Fruit fly (Drosophila melanogaster) whole organism, embryonic: ENCODE results near the gene CG2767.
A peak's percentile ranks its signal among the peaks of the same experiment; 100 is the strongest.

ENCODE experiments used
- Awh ChIP-seq: fragments of 200-800 bp; sonication (Bioruptor generic); IDR thresholded peaks from 2 replicates; pipeline ENCODE4, ENCODE4 v1.3.6; 2022; ENCODE audit warnings: missing biosample characterization, missing genetic modification characterization
- CG10321 ChIP-seq: fragments of 200-800 bp; sonication (Bioruptor generic); IDR thresholded peaks from 2 replicates; pipeline ENCODE4 v1.3.6; 2022; ENCODE audit warnings: missing biosample characterization, missing genetic modification characterization
- CG11456 ChIP-seq: fragments of 200-800 bp; sonication (Bioruptor generic); IDR thresholded peaks from 3 replicates; pipeline ENCODE4 v1.3.6; 2022; ENCODE audit warnings: missing biosample characterization, missing genetic modification characterization
- CG12155 ChIP-seq: fragments of 200-800 bp; sonication (Bioruptor generic); optimal IDR thresholded peaks from 3 replicates; lab custom pipeline; 2016; ENCODE audit warnings: missing biosample characterization, missing genetic modification characterization
- CG1529 ChIP-seq: fragments of 200-800 bp; sonication (Bioruptor generic); optimal IDR thresholded peaks from 3 replicates; lab custom pipeline; 2018; ENCODE audit warnings: missing biosample characterization, missing genetic modification characterization
- CG16863 ChIP-seq: fragments of 200-800 bp; sonication (Bioruptor generic); optimal IDR thresholded peaks from 3 replicates; lab custom pipeline; 2016; ENCODE audit warnings: missing biosample characterization, missing genetic modification characterization
- CG17359 ChIP-seq: fragments of 200-800 bp; sonication (Bioruptor generic); optimal IDR thresholded peaks from 3 replicates; lab custom pipeline; 2018; ENCODE audit warnings: missing biosample characterization, mild to moderate bottlenecking, missing genetic modification characterization, moderate library complexity
- CG18011 ChIP-seq: fragments of 200-800 bp; sonication (Bioruptor generic); optimal IDR thresholded peaks from 2 replicates; lab custom pipeline; 2017; ENCODE audit warnings: missing biosample characterization, missing genetic modification characterization, mild to moderate bottlenecking, moderate library complexity, missing genotype
- CG2129 ChIP-seq: fragments of 200-800 bp; sonication (Bioruptor generic); IDR thresholded peaks from 2 replicates; pipeline ENCODE4 v1.3.6; 2022; ENCODE audit warnings: missing biosample characterization, missing genetic modification characterization; ENCODE audit not compliant: partially characterized antibody
- CG3281 ChIP-seq: fragments of 200-800 bp; sonication (Bioruptor generic); optimal IDR thresholded peaks from 3 replicates; lab custom pipeline; 2017; ENCODE audit warnings: missing biosample characterization, mild to moderate bottlenecking, missing genetic modification characterization
- CG33557 ChIP-seq: fragments of 200-800 bp; sonication (Bioruptor generic); optimal IDR thresholded peaks from 2 replicates; lab custom pipeline; 2019; ENCODE audit warnings: missing biosample characterization, mild to moderate bottlenecking, missing genetic modification characterization, moderate library complexity
- CG4404 ChIP-seq: fragments of 200-800 bp; sonication (Bioruptor generic); IDR thresholded peaks from 2 replicates; pipeline ENCODE4 v1.3.6; 2022; ENCODE audit warnings: missing biosample characterization, missing genetic modification characterization
- CG6254 ChIP-seq: fragments of 200-800 bp; sonication (Bioruptor generic); optimal IDR thresholded peaks from 3 replicates; lab custom pipeline; 2017; ENCODE audit warnings: mild to moderate bottlenecking, missing biosample characterization, missing genetic modification reagents, missing genetic modification characterization
- CG6654 ChIP-seq: fragments of 200-800 bp; sonication (Bioruptor generic); optimal IDR thresholded peaks from 2 replicates; lab custom pipeline; 2017; ENCODE audit warnings: missing biosample characterization, mild to moderate bottlenecking, missing genetic modification characterization
- CG7839 ChIP-seq: fragments of 200-800 bp; sonication (Bioruptor generic); optimal IDR thresholded peaks from 3 replicates; lab custom pipeline; 2018; ENCODE audit warnings: missing biosample characterization, mild to moderate bottlenecking, missing genetic modification characterization, moderate library complexity
- CG7928 ChIP-seq: fragments of 200-800 bp; sonication (Bioruptor generic); optimal IDR thresholded peaks from 2 replicates; lab custom pipeline; 2017; ENCODE audit warnings: missing biosample characterization, mild to moderate bottlenecking, missing genetic modification characterization
- CG7963 ChIP-seq: fragments of 200-800 bp; sonication (Bioruptor generic); IDR thresholded peaks from 3 replicates; pipeline ENCODE4 v1.3.6; 2022; ENCODE audit warnings: missing biosample characterization, missing genetic modification characterization; ENCODE audit not compliant: partially characterized antibody
- CG8290 ChIP-seq, 3 experiments: fragments of 200-800 bp; sonication (Bioruptor generic); optimal IDR thresholded peaks; 2 replicates each; lab custom pipeline; 2016 to 2019; ENCODE audit warnings: missing biosample characterization in 3 of 3, missing genetic modification characterization in 3 of 3, mild to moderate bottlenecking in 2 of 3, moderate library complexity in 1 of 3
- Camta ChIP-seq: fragments of 200-800 bp; sonication (Bioruptor generic); optimal IDR thresholded peaks from 2 replicates; lab custom pipeline; 2016; ENCODE audit warnings: missing biosample characterization, missing genetic modification characterization
- D19A ChIP-seq: fragments of 200-800 bp; optimal IDR thresholded peaks from 3 replicates; lab custom pipeline; 2019; ENCODE audit warnings: missing biosample characterization, mild to moderate bottlenecking, missing genetic modification characterization, moderate library complexity
- Dfd ChIP-seq, 2 experiments: fragments of >200 bp; optimal IDR thresholded peaks; 2 replicates each; lab custom pipeline; 2017; ENCODE audit warnings: missing biosample characterization in 2 of 2, missing genetic modification characterization in 2 of 2
- Dip2 ChIP-seq: fragments of 200-800 bp; sonication (Bioruptor generic); IDR thresholded peaks from 2 replicates; pipeline ENCODE4 v1.3.6; 2022; ENCODE audit warnings: missing biosample characterization, missing genetic modification characterization
- Doc3 ChIP-seq: fragments of 200-800 bp; sonication (Bioruptor generic); IDR thresholded peaks from 3 replicates; pipeline ENCODE4 v1.3.6; 2022; ENCODE audit warnings: missing biosample characterization, missing genetic modification characterization; ENCODE audit not compliant: partially characterized antibody
- Mrtf ChIP-seq: fragments of 200-800 bp; sonication (Bioruptor generic); IDR thresholded peaks from 3 replicates; pipeline ENCODE4 v1.3.6; 2022; ENCODE audit warnings: missing biosample characterization, missing genetic modification characterization
- Nf-YC ChIP-seq: fragments of 200-800 bp; optimal IDR thresholded peaks from 3 replicates; lab custom pipeline; 2019; ENCODE audit warnings: missing biosample characterization, mild to moderate bottlenecking, missing genetic modification characterization, moderate library complexity
- Poxn ChIP-seq: fragments of 200-800 bp; sonication (Bioruptor generic); IDR thresholded peaks from 2 replicates; pipeline ENCODE4 v1.3.6; 2022; ENCODE audit warnings: missing biosample characterization, missing genetic modification characterization
- Sin3A ChIP-seq: fragments of >200 bp; optimal IDR thresholded peaks from 2 replicates; lab custom pipeline; 2018
- Sry-δ ChIP-seq: fragments of 200-800 bp; sonication (Bioruptor generic); optimal IDR thresholded peaks from 2 replicates; lab custom pipeline; 2016; ENCODE audit warnings: missing biosample characterization, missing genetic modification characterization
- Xbp1 ChIP-seq: fragments of 200-800 bp; sonication (Bioruptor generic); optimal IDR thresholded peaks from 3 replicates; lab custom pipeline; 2016; ENCODE audit warnings: missing biosample characterization, mild to moderate bottlenecking, missing genetic modification characterization
- ab ChIP-seq: fragments of 200-800 bp; sonication (Bioruptor generic); optimal IDR thresholded peaks from 2 replicates; lab custom pipeline; 2016; ENCODE audit warnings: missing biosample characterization, missing genetic modification characterization
- bbx ChIP-seq: fragments of 200-800 bp; sonication (Bioruptor generic); IDR thresholded peaks from 2 replicates; pipeline ENCODE4 v1.3.6; 2022; ENCODE audit warnings: missing biosample characterization, missing genetic modification characterization; ENCODE audit not compliant: partially characterized antibody
- bsh ChIP-seq, 2 experiments: fragments of 200-800 bp; sonication (Bioruptor generic); optimal IDR thresholded peaks; 2 replicates each; lab custom pipeline; 2017 to 2018; ENCODE audit warnings: mild to moderate bottlenecking in 2 of 2, missing biosample characterization in 2 of 2, missing genetic modification characterization in 2 of 2, moderate library complexity in 1 of 2
- chinmo ChIP-seq: fragments of 200-800 bp; sonication (Bioruptor generic); IDR thresholded peaks from 4 replicates; pipeline ENCODE4 v1.3.6; 2022; ENCODE audit warnings: missing biosample characterization, missing genetic modification characterization; ENCODE audit not compliant: partially characterized antibody
- cwo ChIP-seq: fragments of 200-800 bp; sonication (Bioruptor generic); optimal IDR thresholded peaks from 3 replicates; lab custom pipeline; 2017; ENCODE audit warnings: missing biosample characterization, missing genetic modification characterization, mild to moderate bottlenecking, moderate library complexity, missing genetic modification reagents
- danr ChIP-seq: fragments of 200-800 bp; sonication (Bioruptor generic); IDR thresholded peaks from 2 replicates; pipeline ENCODE4 v1.3.6; 2022; ENCODE audit warnings: missing biosample characterization, missing genetic modification characterization
- dmrt99B ChIP-seq: fragments of 200-800 bp; sonication (Bioruptor generic); optimal IDR thresholded peaks from 2 replicates; lab custom pipeline; 2018; ENCODE audit warnings: missing biosample characterization, mild to moderate bottlenecking, missing genetic modification characterization, moderate library complexity
- ems ChIP-seq: fragments of 200-800 bp; sonication (Bioruptor generic); optimal IDR thresholded peaks from 3 replicates; lab custom pipeline; 2016; ENCODE audit warnings: missing biosample characterization, missing genetic modification characterization
- ewg ChIP-seq: fragments of 200-800 bp; sonication (Bioruptor generic); optimal IDR thresholded peaks from 3 replicates; lab custom pipeline; 2017; ENCODE audit warnings: mild to moderate bottlenecking, missing biosample characterization, missing genetic modification reagents, missing genetic modification characterization
- fd96Cb ChIP-seq: fragments of 200-800 bp; sonication (Bioruptor generic); optimal IDR thresholded peaks from 2 replicates; lab custom pipeline; 2018; ENCODE audit warnings: missing biosample characterization, mild to moderate bottlenecking, missing genetic modification characterization, moderate library complexity
- gro ChIP-seq: fragments of 200-800 bp; sonication (Bioruptor generic); optimal IDR thresholded peaks from 2 replicates; lab custom pipeline; 2016; ENCODE audit warnings: missing biosample characterization, missing genetic modification characterization
- hb ChIP-seq: fragments of 200-800 bp; sonication (Bioruptor generic); IDR thresholded peaks from 3 replicates; pipeline ENCODE4 v1.3.6; 2022; ENCODE audit warnings: missing biosample characterization, missing genetic modification characterization; ENCODE audit not compliant: partially characterized antibody
- luna ChIP-seq: fragments of 200-800 bp; sonication (Bioruptor generic); optimal IDR thresholded peaks from 2 replicates; lab custom pipeline; 2016; ENCODE audit warnings: missing biosample characterization, missing genetic modification characterization
- otp ChIP-seq: fragments of 200-800 bp; sonication (Bioruptor generic); IDR thresholded peaks from 3 replicates; pipeline ENCODE4, ENCODE4 v1.3.6; 2022; ENCODE audit warnings: missing biosample characterization, missing genetic modification characterization
- pan ChIP-seq, 4 experiments: fragments of >200 bp in 3 of 4; fragments of 200-800 bp in 1 of 4; sonication (Bioruptor generic) in 1 of 4; optimal IDR thresholded peaks in 3 of 4; IDR thresholded peaks in 1 of 4; 2 replicates each; pipeline versions ENCODE4 v1.3.6 to Lab custom; 2017 to 2022; ENCODE audit warnings: missing biosample characterization in 2 of 4, missing genetic modification characterization in 2 of 4, mixed read lengths in 1 of 4
- pb ChIP-seq: fragments of 200-800 bp; sonication (Bioruptor generic); optimal IDR thresholded peaks from 3 replicates; lab custom pipeline; 2016; ENCODE audit warnings: missing biosample characterization, missing genetic modification characterization
- tap ChIP-seq: fragments of 200-800 bp; optimal IDR thresholded peaks from 3 replicates; lab custom pipeline; 2019; ENCODE audit warnings: missing biosample characterization, mild to moderate bottlenecking, missing genetic modification characterization, moderate library complexity
- trh ChIP-seq: fragments of 200-800 bp; sonication (Bioruptor generic); optimal IDR thresholded peaks from 2 replicates; lab custom pipeline; 2016; ENCODE audit warnings: missing biosample characterization, missing genetic modification characterization
- usp ChIP-seq: fragments of >200 bp; optimal IDR thresholded peaks from 2 replicates; lab custom pipeline; 2017; ENCODE audit warnings: missing biosample characterization, missing genetic modification characterization

Gene CG2767

dm6 chr3R:8001074-8001669, 6.7 kb downstream of the CG2767 start, which contains the start of the genes Kmn2 and CG2698 (continued):
- TF ChIP-seq Xbp1 (peak; percentile 97), CG10321 (peak; percentile 83), CG8290 (GFP tag; optimal IDR thresholded peaks at IDR 0.05; lab: Kevin White, UChicago) (peak; percentile 95), CG8290 (tag; optimal IDR thresholded peaks at IDR 0.05; lab: Kevin White, UChicago) (peak; percentile 42 to 75), Dfd (GFP tag; optimal IDR thresholded peaks at IDR 0.05; lab: Kevin White, UChicago) (no peak), Sin3A (lab: Kevin White, UChicago) (peak; percentile 55), Nf-YC (peak; percentile 84), CG11456 (peak; percentile 97), pan (optimal IDR thresholded peaks at IDR 0.05; lab: Kevin White, UChicago) (no peak), pan (GFP tag; optimal IDR thresholded peaks at IDR 0.05 in 1 of 2, IDR thresholded peaks at IDR 0.05 in 1 of 2) (peak in 1 of 2 experiments; percentile 98), Awh (GFP tag; lab: Robert Waterston, UW) (peak; percentile 97), CG17359 (tag; lab: Kevin White, UChicago) (peak; percentile 96), ems (GFP tag; lab: Kevin White, UChicago) (peak; percentile 84), CG16863 (GFP tag; lab: Kevin White, UChicago) (peak; percentile 83), luna (no peak), gro (GFP tag; lab: Kevin White, UChicago) (peak; percentile 78), fd96Cb (peak; percentile 96), cwo (GFP tag; lab: Kevin White, UChicago) (peak; percentile 88), tap (tag; lab: Kevin White, UChicago) (peak; percentile 78), bbx (GFP tag; lab: Robert Waterston, UW) (peak; percentile 48; the same call in 1 of the 2 replicates), trh (peak; percentile 91), Mrtf (GFP tag; lab: Robert Waterston, UW) (peak; percentile 97), otp (peak; percentile 97), CG12155 (GFP tag; lab: Kevin White, UChicago) (peak; percentile 93), ewg (peak; percentile 92), Dip2 (GFP tag; lab: Robert Waterston, UW) (peak; percentile 67), CG2129 (GFP tag; lab: Robert Waterston, UW) (no peak), pb (GFP tag; lab: Kevin White, UChicago) (peak; percentile 61), Poxn (GFP tag; lab: Robert Waterston, UW) (peak; percentile 92), CG6654 (GFP tag; lab: Kevin White, UChicago) (peak; percentile 78), CG7928 (peak; percentile 86), Doc3 (GFP tag; lab: Robert Waterston, UW) (0 out of 3 replicates have a peak, but pooled peaks have one; percentile 35), CG33557 (peak; percentile 91), CG7839 (tag; lab: Kevin White, UChicago) (peak; percentile 97), hb (peak; percentile 17; the same call in 1 of the 3 replicates), chinmo (GFP tag; lab: Robert Waterston, UW) (no peak), CG3281 (GFP tag; lab: Kevin White, UChicago) (peak; percentile 94), CG6254 (GFP tag; lab: Kevin White, UChicago) (peak; percentile 92), danr (GFP tag; lab: Robert Waterston, UW) (peak; percentile 95), CG18011 (GFP tag; lab: Kevin White, UChicago) (peak; percentile 82), usp (GFP tag; lab: Kevin White, UChicago) (no peak), ab (GFP tag; lab: Kevin White, UChicago) (peak; percentile 69), CG4404 (GFP tag; lab: Robert Waterston, UW) (peak; percentile 97), D19A (peak; percentile 90), CG1529 (GFP tag; lab: Kevin White, UChicago) (peak; percentile 89), Camta (GFP tag; lab: Kevin White, UChicago) (peak; percentile 66), dmrt99B (tag; lab: Kevin White, UChicago) (peak; percentile 95), CG7963 (GFP tag; lab: Robert Waterston, UW) (no peak), Sry-δ (GFP tag; lab: Kevin White, UChicago) (peak; percentile 47), bsh (GFP tag; optimal IDR thresholded peaks at IDR 0.05; lab: Kevin White, UChicago) (peak; percentile 80 to 96)
